Worm (Caenorhabditis elegans) whole organism, L4 larva: Measurements from ENCODE around the gene gos-28.

Source experiments
- F26F4.8 ChIP-seq: fragments of 200-800 bp; sonication (Bioruptor generic); conservative IDR thresholded peaks from 2 replicates; pipeline ENCODE4 v1.3.6; 2022; ENCODE audit warnings: missing genetic modification characterization, missing compliant biosample characterization
- F37D6.2 ChIP-seq: sonication (generic microtip); optimal IDR thresholded peaks from 2 replicates; lab custom pipeline; 2016; ENCODE audit warnings: mild to moderate bottlenecking, missing genetic modification characterization, missing compliant biosample characterization
- T20F7.1 ChIP-seq: fragments of 200-800 bp; sonication (Bioruptor generic); optimal IDR thresholded peaks from 2 replicates; lab custom pipeline; 2018; ENCODE audit warnings: mild to moderate bottlenecking, missing genetic modification characterization, missing compliant biosample characterization
- Y75B8A.6 ChIP-seq: fragments of 200-800 bp; sonication (Bioruptor generic); IDR thresholded peaks from 2 replicates; pipeline ENCODE4 v1.3.6; 2022; ENCODE audit warnings: missing genetic modification reagents, missing genetic modification characterization, missing compliant biosample characterization
- ZK337.2 ChIP-seq: fragments of 200-800 bp; sonication (Bioruptor generic); IDR thresholded peaks from 2 replicates; pipeline ENCODE4 v1.3.6; 2022; ENCODE audit warnings: missing genetic modification reagents, missing genetic modification characterization, missing compliant biosample characterization
- aha-1 ChIP-seq: fragments of 150-350 bp; peaks from one replicate; lab custom pipeline; 2014; ENCODE audit warnings: missing biosample characterization, missing genetic modification characterization
- ama-1 ChIP-seq: fragments of 150-350 bp; optimal IDR thresholded peaks from 2 replicates; lab custom pipeline; 2014; ENCODE audit warnings: inconsistent platforms, mixed read lengths
- arid-1 ChIP-seq: fragments of 200-800 bp; sonication (Bioruptor generic); conservative IDR thresholded peaks from 2 replicates; pipeline ENCODE4 v1.3.6; 2022; ENCODE audit warnings: missing genetic modification reagents, missing genetic modification characterization, missing compliant biosample characterization
- attf-4 ChIP-seq: sonication (generic microtip); optimal IDR thresholded peaks from 3 replicates; lab custom pipeline; 2017; ENCODE audit warnings: missing biosample characterization, missing genetic modification characterization
- ceh-28 ChIP-seq: fragments of 150-350 bp; optimal IDR thresholded peaks from 2 replicates; lab custom pipeline; 2014; ENCODE audit warnings: missing biosample characterization, missing genetic modification reagents, missing genetic modification characterization
- ces-1 ChIP-seq: fragments of 150-350 bp; sonication (generic microtip); optimal IDR thresholded peaks from 4 replicates; lab custom pipeline; 2014; ENCODE audit warnings: missing biosample characterization, missing genetic modification reagents, missing genetic modification characterization
- ctbp-1 ChIP-seq: fragments of 200-800 bp; sonication (Bioruptor generic); IDR thresholded peaks from 2 replicates; pipeline ENCODE4 v1.3.6; 2022; ENCODE audit warnings: missing genetic modification reagents, missing genetic modification characterization, missing compliant biosample characterization
- daf-12 ChIP-seq: fragments of 150-350 bp; optimal IDR thresholded peaks from 2 replicates; lab custom pipeline; 2014; ENCODE audit warnings: missing biosample characterization, missing genetic modification reagents, missing genetic modification characterization
- daf-16 ChIP-seq, 3 experiments: sonication (generic microtip); optimal IDR thresholded peaks; 2 replicates each; lab custom pipeline; 2016 to 2017; ENCODE audit warnings: missing genetic modification characterization in 3 of 3, missing genetic modification reagents in 3 of 3, mild to moderate bottlenecking in 2 of 3, missing compliant biosample characterization in 2 of 3, missing biosample characterization in 1 of 3, moderate library complexity in 1 of 3
- dmd-6 ChIP-seq: fragments of 200-800 bp; sonication (Bioruptor generic); IDR thresholded peaks from 2 replicates; pipeline ENCODE4 v1.3.6; 2022; ENCODE audit warnings: missing genetic modification reagents, missing genetic modification characterization, missing compliant biosample characterization
- dve-1 ChIP-seq: sonication (generic microtip); optimal IDR thresholded peaks from 2 replicates; lab custom pipeline; 2017; ENCODE audit warnings: antibody characterized with exemption, mild to moderate bottlenecking, missing genetic modification characterization, missing compliant biosample characterization; ENCODE audit not compliant: insufficient read depth
- fkh-10 ChIP-seq: fragments of 150-350 bp; optimal IDR thresholded peaks from 2 replicates; lab custom pipeline; 2014; ENCODE audit warnings: missing biosample characterization, missing genetic modification reagents, missing genetic modification characterization
- gei-8 ChIP-seq: fragments of 200-800 bp; sonication (Bioruptor generic); optimal IDR thresholded peaks from 2 replicates; lab custom pipeline; 2018; ENCODE audit warnings: mild to moderate bottlenecking, missing genetic modification characterization, missing compliant biosample characterization
- hif-1 ChIP-seq, 2 experiments: sonication (generic microtip); optimal IDR thresholded peaks; 2 replicates each; lab custom pipeline; 2016 to 2017; ENCODE audit warnings: missing compliant biosample characterization in 2 of 2, missing genetic modification characterization in 2 of 2, missing genetic modification reagents in 2 of 2, missing genotype in 2 of 2, mild to moderate bottlenecking in 1 of 2
- hlh-30 ChIP-seq: sonication (generic microtip); optimal IDR thresholded peaks from 2 replicates; lab custom pipeline; 2017; ENCODE audit warnings: antibody characterized with exemption, mild to moderate bottlenecking, missing genetic modification characterization, missing compliant biosample characterization; ENCODE audit not compliant: insufficient read depth
- jun-1 ChIP-seq: fragments of 150-350 bp; optimal IDR thresholded peaks from 2 replicates; lab custom pipeline; 2014; ENCODE audit warnings: missing biosample characterization, missing genetic modification reagents, missing genetic modification characterization
- lim-7 ChIP-seq: fragments of 200-800 bp; sonication (Bioruptor generic); IDR thresholded peaks from 2 replicates; pipeline ENCODE4 v1.3.6; 2022; ENCODE audit warnings: missing genetic modification characterization, missing compliant biosample characterization
- lir-3 ChIP-seq: sonication (generic microtip); optimal IDR thresholded peaks from 2 replicates; lab custom pipeline; 2016; ENCODE audit warnings: mild to moderate bottlenecking, missing genetic modification characterization, missing compliant biosample characterization
- madf-9 ChIP-seq: fragments of 200-800 bp; sonication (Bioruptor generic); conservative IDR thresholded peaks from 2 replicates; pipeline ENCODE4 v1.3.6; 2022; ENCODE audit warnings: missing genetic modification reagents, missing genetic modification characterization, missing compliant biosample characterization
- mdl-1 ChIP-seq, 2 experiments: fragments of 150-350 bp in 1 of 2; sonication (generic microtip) in 1 of 2; optimal IDR thresholded peaks; 2 replicates each; lab custom pipeline; 2014 to 2017; ENCODE audit warnings: missing biosample characterization in 2 of 2, missing genetic modification characterization in 2 of 2
- mep-1 ChIP-seq: fragments of 150-350 bp; sonication (generic microtip); optimal IDR thresholded peaks from 3 replicates; lab custom pipeline; 2014; ENCODE audit warnings: missing biosample characterization, missing genetic modification characterization
- mxl-2 ChIP-seq: fragments of 200-800 bp; sonication (Bioruptor generic); conservative IDR thresholded peaks from 2 replicates; pipeline ENCODE4 v1.3.6; 2022; ENCODE audit warnings: missing genetic modification reagents, missing genetic modification characterization, missing compliant biosample characterization
- nhr-102 ChIP-seq: sonication (generic microtip); optimal IDR thresholded peaks from 2 replicates; lab custom pipeline; 2016; ENCODE audit warnings: mild to moderate bottlenecking, missing genetic modification characterization, moderate library complexity, missing compliant biosample characterization
- nhr-237 ChIP-seq: sonication (generic microtip); optimal IDR thresholded peaks from 2 replicates; lab custom pipeline; 2017; ENCODE audit warnings: missing biosample characterization, missing genetic modification characterization
- nhr-28 ChIP-seq: fragments of 150-350 bp; optimal IDR thresholded peaks from 2 replicates; lab custom pipeline; 2014; ENCODE audit warnings: missing biosample characterization, missing genetic modification characterization
- nhr-48 ChIP-seq: sonication (generic microtip); optimal IDR thresholded peaks from 2 replicates; lab custom pipeline; 2016; ENCODE audit warnings: mild to moderate bottlenecking, missing genetic modification characterization, missing compliant biosample characterization
- nhr-6 ChIP-seq: fragments of 150-350 bp; optimal IDR thresholded peaks from 2 replicates; lab custom pipeline; 2014; ENCODE audit warnings: missing biosample characterization, missing genetic modification characterization
- pha-4 ChIP-seq, 2 experiments: fragments of 150-350 bp in 1 of 2; fragments of 200-800 bp in 1 of 2; sonication (Bioruptor generic) in 1 of 2; IDR thresholded peaks in 1 of 2; optimal IDR thresholded peaks in 1 of 2; 2 replicates each; pipeline versions ENCODE4 v1.3.6 to Lab custom; 2014 to 2022; ENCODE audit warnings: missing genetic modification characterization in 2 of 2, missing genetic modification reagents in 2 of 2, missing biosample characterization in 1 of 2, missing compliant biosample characterization in 1 of 2
- snpc-1.2 ChIP-seq: fragments of 200-800 bp; sonication (Bioruptor generic); IDR thresholded peaks from 2 replicates; pipeline ENCODE4 v1.3.6; 2022; ENCODE audit warnings: missing genetic modification reagents, missing genetic modification characterization, missing compliant biosample characterization
- spr-3 ChIP-seq: fragments of 200-800 bp; sonication (Bioruptor generic); optimal IDR thresholded peaks from 2 replicates; lab custom pipeline; 2018; ENCODE audit warnings: mild to moderate bottlenecking, missing genetic modification characterization, missing compliant biosample characterization
- tag-97 ChIP-seq: fragments of 200-800 bp; sonication (Bioruptor generic); IDR thresholded peaks from 2 replicates; pipeline ENCODE4 v1.3.6; 2022; ENCODE audit warnings: missing genetic modification characterization, missing compliant biosample characterization
- unc-130 ChIP-seq: sonication (generic microtip); optimal IDR thresholded peaks from 2 replicates; lab custom pipeline; 2016; ENCODE audit warnings: missing genetic modification reagents, missing genetic modification characterization, missing compliant biosample characterization
- unc-39 ChIP-seq: sonication (generic microtip); optimal IDR thresholded peaks from 2 replicates; lab custom pipeline; 2017; ENCODE audit warnings: missing biosample characterization, missing genetic modification characterization
- unc-62 ChIP-seq, 3 experiments: fragments of 150-350 bp in 1 of 3; sonication (generic microtip); optimal IDR thresholded peaks in 2 of 3; peaks in 1 of 3; 1 replicate in 1 of 3; 2 replicates in 2 of 3; lab custom pipeline; 2014 to 2017; ENCODE audit warnings: missing biosample characterization in 3 of 3, missing genetic modification characterization in 3 of 3, missing genetic modification reagents in 3 of 3, missing genotype in 1 of 3
- vab-7 ChIP-seq: fragments of 200-800 bp; sonication (Bioruptor generic); IDR thresholded peaks from 2 replicates; pipeline ENCODE4 v1.3.6; 2022; ENCODE audit warnings: missing genetic modification reagents, missing genetic modification characterization, missing compliant biosample characterization
- zip-2 ChIP-seq: fragments of 150-350 bp; optimal IDR thresholded peaks from 2 replicates; lab custom pipeline; 2014; ENCODE audit warnings: missing biosample characterization, missing genetic modification characterization
- ztf-11 ChIP-seq: fragments of 150-350 bp; optimal IDR thresholded peaks from 2 replicates; lab custom pipeline; 2014; ENCODE audit warnings: missing biosample characterization, missing genetic modification characterization

The gos-28 gene

DNA sequence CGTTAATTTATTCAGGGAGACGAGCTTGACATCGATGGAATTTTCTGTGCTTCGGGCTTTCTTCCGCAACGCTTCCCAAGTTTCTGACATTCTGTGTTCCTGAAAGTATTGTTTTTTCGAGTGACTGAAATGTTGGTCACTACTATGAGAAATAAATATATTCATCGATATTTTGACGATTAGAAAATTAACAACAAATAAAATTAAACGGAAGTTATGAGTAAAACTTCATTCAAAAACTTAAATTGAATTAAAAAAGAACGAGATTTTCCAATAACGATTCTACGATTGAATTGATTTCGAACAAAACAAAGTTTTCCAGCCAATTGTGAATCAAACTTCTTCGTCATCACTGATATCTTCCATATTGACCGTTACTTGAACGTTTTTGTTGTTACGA lies at the start of gene gos-28:
gos-28 (minus strand) TSS at position 101 of the 400 bp plus-strand sequence.
- peak; percentile 16 for TF ChIP-seq ama-1 (lab: Kevin White, UChicago)
- TF ChIP-seq ctbp-1 = no peak
- TF ChIP-seq daf-12 = no peak
- no peak for TF ChIP-seq F37D6.2 (tag; lab: Kevin White, UChicago)
- TF ChIP-seq, all 104 proteins: peak for 1

DNA sequence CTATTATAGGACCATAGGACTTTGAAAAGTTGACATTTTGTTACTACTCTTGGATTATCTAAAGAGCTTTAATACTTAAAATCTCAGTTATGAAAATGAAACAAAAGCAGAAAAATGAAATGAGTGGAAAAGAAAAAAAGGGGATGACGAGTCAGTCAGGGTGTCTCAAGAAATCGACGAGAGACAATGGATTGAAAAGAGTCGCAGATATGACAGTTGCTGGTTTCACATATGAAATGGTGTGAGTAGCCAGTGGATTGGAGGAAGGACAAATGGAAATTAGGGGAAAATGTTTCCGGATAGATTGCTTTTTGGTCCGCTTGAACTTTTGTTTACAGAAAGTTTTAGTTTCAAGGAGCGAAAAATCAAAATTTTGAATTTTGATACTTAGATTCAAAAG lies 48.2 kb upstream of the gos-28 start:
- TF ChIP-seq unc-62 (GFP tag; optimal IDR thresholded peaks at IDR 0.05 in 1 of 2; lab: Kevin White, UChicago) = peak in 1 of 2 experiments; percentile 89
- TF ChIP-seq unc-62 (tag; optimal IDR thresholded peaks at IDR 0.05; lab: Kevin White, UChicago) = no peak
- no peak for TF ChIP-seq nhr-48 (tag; lab: Kevin White, UChicago)

DNA sequence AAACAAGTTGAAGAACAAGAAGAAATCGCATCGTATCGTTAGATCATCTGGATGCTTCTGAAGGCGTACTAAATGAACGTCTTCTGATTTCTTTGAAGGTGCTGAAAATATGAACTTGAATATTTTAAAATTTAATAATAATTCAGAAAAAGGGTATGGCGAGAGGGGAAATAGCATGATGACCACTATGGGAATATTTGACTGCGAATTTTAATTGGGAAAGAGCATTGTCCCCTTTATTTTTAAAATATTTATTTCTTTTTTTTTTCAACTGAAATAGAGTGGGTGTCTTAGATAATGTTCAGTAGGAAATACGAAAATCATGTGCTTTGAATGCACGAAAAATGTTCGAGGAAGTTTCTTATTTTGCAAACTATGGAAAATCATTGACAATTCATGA lies 46.4 kb upstream of the gos-28 start, which contains the start of gene lgc-50:
lgc-50 (minus strand) TSS at position 101 of the 400 bp plus-strand sequence.
- no peak for TF ChIP-seq hif-1 (tag; optimal IDR thresholded peaks at IDR 0.05; lab: Kevin White, UChicago)
- TF ChIP-seq fkh-10 (GFP tag; lab: Kevin White, UChicago) = no peak
- no peak for TF ChIP-seq nhr-102
- no peak for TF ChIP-seq daf-16 (GFP tag; optimal IDR thresholded peaks at IDR 0.05; lab: Kevin White, UChicago)
- no peak for TF ChIP-seq daf-16 (tag; optimal IDR thresholded peaks at IDR 0.05; lab: Kevin White, UChicago)
- TF ChIP-seq gei-8 (GFP tag; lab: Kevin White, UChicago) = no peak
- TF ChIP-seq mxl-2 = no peak
- TF ChIP-seq madf-9 (GFP tag; lab: Robert Waterston, UW) = no peak
- no peak for TF ChIP-seq nhr-237 (tag; lab: Kevin White, UChicago)
- no peak for TF ChIP-seq ces-1 (GFP tag; lab: Kevin White, UChicago)
- TF ChIP-seq nhr-28 (tag; lab: Kevin White, UChicago) = no peak
- no peak for TF ChIP-seq tag-97 (GFP tag; lab: Robert Waterston, UW)
- TF ChIP-seq lim-7 (GFP tag; lab: Robert Waterston, UW) = no peak
- no peak for TF ChIP-seq mdl-1 (tag; optimal IDR thresholded peaks at IDR 0.05; lab: Kevin White, UChicago)
- TF ChIP-seq nhr-48 (tag; lab: Kevin White, UChicago) = no peak

- TF ChIP-seq zip-2 (tag; lab: Kevin White, UChicago) (no peak), F26F4.8 (no peak), mep-1 (tag; lab: Kevin White, UChicago) (peak; percentile 74), dve-1 (tag; lab: Kevin White, UChicago) (peak; percentile 65), lir-3 (tag; lab: Kevin White, UChicago) (no peak), unc-130 (GFP tag; lab: Kevin White, UChicago) (no peak), Y75B8A.6 (no peak), ces-1 (GFP tag; lab: Kevin White, UChicago) (no peak), jun-1 (tag; lab: Kevin White, UChicago) (no peak), attf-4 (tag; lab: Kevin White, UChicago) (no peak), T20F7.1 (GFP tag; lab: Kevin White, UChicago) (no peak), arid-1 (GFP tag; lab: Robert Waterston, UW) (no peak), madf-9 (GFP tag; lab: Robert Waterston, UW) (0 out of 2 replicates have a peak, but pooled peaks have one; percentile 9), daf-16 (GFP tag; optimal IDR thresholded peaks at IDR 0.05; lab: Kevin White, UChicago) (peak in 1 of 2 experiments; percentile 18), daf-16 (tag; optimal IDR thresholded peaks at IDR 0.05; lab: Kevin White, UChicago) (no peak), ceh-28 (tag; lab: Kevin White, UChicago) (no peak), lim-7 (GFP tag; lab: Robert Waterston, UW) (no peak), pha-4 (GFP tag; IDR thresholded peaks at IDR 0.05; lab: Robert Waterston, UW) (peak; percentile 61; the same call in 1 of the 2 replicates), pha-4 (tag; optimal IDR thresholded peaks at IDR 0.05; lab: Kevin White, UChicago) (no peak), nhr-102 (peak; percentile 19), nhr-6 (peak; percentile 22), vab-7 (peak; percentile 53; the same call in 1 of the 2 replicates), nhr-237 (tag; lab: Kevin White, UChicago) (no peak), daf-12 (no peak), ztf-11 (tag; lab: Kevin White, UChicago) (no peak), ZK337.2 (GFP tag; lab: Robert Waterston, UW) (no peak), aha-1 (tag; lab: Kevin White, UChicago) (peak; percentile 94), hlh-30 (tag; lab: Kevin White, UChicago) (peak; percentile 85), spr-3 (no peak), unc-39 (no peak), dmd-6 (peak; percentile 62), nhr-48 (tag; lab: Kevin White, UChicago) (peak; percentile 18), snpc-1.2 (GFP tag; lab: Robert Waterston, UW) (no peak)
Measured at ce11 chrIII:7387359-7387758, 38.4 kb upstream of the gos-28 start.
